Fruit fly (Drosophila melanogaster): ENCODE data around the gene Pomp.

Gene Pomp

dm6 chr2L:20802839-20803238 is 15.4 kb downstream of the Pomp start (continued):
- TF ChIP-seq sd (tag; optimal IDR thresholded peaks at IDR 0.05): no peak
- no peak for TF ChIP-seq caup (GFP tag; optimal IDR thresholded peaks at IDR 0.05; ENCODE audit: severe bottlenecking)
- no peak for TF ChIP-seq tin (GFP tag; optimal IDR thresholded peaks at IDR 0.05)
- TF ChIP-seq CG17612 (GFP tag; IDR thresholded peaks at IDR 0.05): no peak
- no peak for TF ChIP-seq bab2 (GFP tag; optimal IDR thresholded peaks at IDR 0.05)
- TF ChIP-seq Bgb (GFP tag; IDR thresholded peaks at IDR 0.05; ENCODE audit: partially characterized antibody): peak; percentile 24
- no peak for TF ChIP-seq CG14710 (tag; optimal IDR thresholded peaks at IDR 0.05)
- TF ChIP-seq CG10147 (GFP tag; optimal IDR thresholded peaks at IDR 0.05): no peak
- no peak for TF ChIP-seq Dll (GFP tag; IDR thresholded peaks at IDR 0.05; ENCODE audit: partially characterized antibody)
- TF ChIP-seq CG15269 (tag; optimal IDR thresholded peaks at IDR 0.05): no peak
- TF ChIP-seq nmo (GFP tag; optimal IDR thresholded peaks at IDR 0.05): no peak
- TF ChIP-seq zfh1 (GFP tag; IDR thresholded peaks at IDR 0.05): no peak
- no peak for TF ChIP-seq CG2875 (GFP tag; optimal IDR thresholded peaks at IDR 0.05)
- no peak for TF ChIP-seq CG2889 (GFP tag; IDR thresholded peaks at IDR 0.05)
- TF ChIP-seq bsh (GFP tag; optimal IDR thresholded peaks at IDR 0.05): peak in 1 of 2 experiments; percentile 0
- no peak for TF ChIP-seq Lpt (GFP tag; optimal IDR thresholded peaks at IDR 0.05)
- no peak for TF ChIP-seq CG1832 (GFP tag; optimal IDR thresholded peaks at IDR 0.05)
- no peak for TF ChIP-seq vnd (GFP tag; IDR thresholded peaks at IDR 0.05; ENCODE audit: partially characterized antibody)
- TF ChIP-seq prd (optimal IDR thresholded peaks at IDR 0.05): no peak
- no peak for TF ChIP-seq prd (GFP tag; IDR thresholded peaks at IDR 0.05)
- no peak for TF ChIP-seq Tbp (GFP tag; optimal IDR thresholded peaks at IDR 0.05)
- no peak for TF ChIP-seq tio (GFP tag; optimal IDR thresholded peaks at IDR 0.05)
- TF ChIP-seq gem (tag; optimal IDR thresholded peaks at IDR 0.05): no peak
- TF ChIP-seq kni (GFP tag; optimal IDR thresholded peaks at IDR 0.05): no peak
- peak; percentile 43; the same call in 1 of the 3 replicates for TF ChIP-seq CG11695 (GFP tag; IDR thresholded peaks at IDR 0.05)
- no peak for TF ChIP-seq CG12236 (GFP tag; optimal IDR thresholded peaks at IDR 0.05)
- no peak for TF ChIP-seq Six4 (GFP tag; optimal IDR thresholded peaks at IDR 0.05)
- TF ChIP-seq ash1 (GFP tag; optimal IDR thresholded peaks at IDR 0.05): no peak
- TF ChIP-seq amos (GFP tag; IDR thresholded peaks at IDR 0.05; ENCODE audit: partially characterized antibody): no peak
- no peak for TF ChIP-seq CG4617 (GFP tag; optimal IDR thresholded peaks at IDR 0.05; ENCODE audit: borderline replicate concordance)
- TF ChIP-seq HLH54F (GFP tag; optimal IDR thresholded peaks at IDR 0.05): no peak
- TF ChIP-seq Ets65A (GFP tag): no peak
- TF ChIP-seq CG17912 (GFP tag; optimal IDR thresholded peaks at IDR 0.05): no peak
- TF ChIP-seq CG18476 (GFP tag; optimal IDR thresholded peaks at IDR 0.05): no peak
- no peak for TF ChIP-seq Atf-2 (GFP tag; optimal IDR thresholded peaks at IDR 0.05)
- no peak for TF ChIP-seq CkIIα-i1 (GFP tag; IDR thresholded peaks at IDR 0.05)
- TF ChIP-seq CG17385 (GFP tag; optimal IDR thresholded peaks at IDR 0.05): no peak
- TF ChIP-seq CG17328 (GFP tag; IDR thresholded peaks at IDR 0.05): no peak
- TF ChIP-seq gfzf (GFP tag; optimal IDR thresholded peaks at IDR 0.05): no peak
- no peak for TF ChIP-seq Trl (optimal IDR thresholded peaks at IDR 0.05)
- TF ChIP-seq Trl (GFP tag; optimal IDR thresholded peaks at IDR 0.05): no peak
- no peak for TF ChIP-seq pb (GFP tag; optimal IDR thresholded peaks at IDR 0.05)
- no peak for TF ChIP-seq Rx (GFP tag; IDR thresholded peaks at IDR 0.05)
- TF ChIP-seq CG11456 (GFP tag; IDR thresholded peaks at IDR 0.05): no peak
- TF ChIP-seq ERR (GFP tag; optimal IDR thresholded peaks at IDR 0.05): no peak
- no peak for TF ChIP-seq CG30431 (GFP tag; optimal IDR thresholded peaks at IDR 0.05)
- TF ChIP-seq HLH4C (GFP tag; IDR thresholded peaks at IDR 0.05; ENCODE audit: partially characterized antibody): no peak; the same call in 2 of the 3 replicates
- TF ChIP-seq dm (GFP tag; optimal IDR thresholded peaks at IDR 0.05): no peak
- no peak for TF ChIP-seq sc (optimal IDR thresholded peaks at IDR 0.05)
- TF ChIP-seq sc (GFP tag; optimal IDR thresholded peaks at IDR 0.05): no peak
- no peak for TF ChIP-seq run (tag; optimal IDR thresholded peaks at IDR 0.05)
- no peak for TF ChIP-seq Adf1 (GFP tag; IDR thresholded peaks at IDR 0.05)
